Worm (Caenorhabditis elegans) whole organism, young adult: ENCODE data around the gene Y66A7A.4.

Experiments used
- F23B12.7 ChIP-seq: sonication (generic microtip); optimal IDR thresholded peaks from 2 replicates; lab custom pipeline; 2017; ENCODE audit warnings: missing genetic modification characterization, mild to moderate bottlenecking, missing compliant biosample characterization, antibody characterized with exemption, moderate library complexity; ENCODE audit not compliant: insufficient read depth
- F33H1.4 ChIP-seq: fragments of 200-800 bp; sonication (Bioruptor generic); IDR thresholded peaks from 2 replicates; pipeline ENCODE4 v1.3.6; 2022; ENCODE audit warnings: missing genetic modification reagents, missing genetic modification characterization, missing compliant biosample characterization
- F49E8.2 ChIP-seq: sonication (generic microtip); optimal IDR thresholded peaks from 3 replicates; lab custom pipeline; 2017; ENCODE audit warnings: missing genetic modification characterization, mild to moderate bottlenecking, missing compliant biosample characterization, antibody characterized with exemption, moderate library complexity; ENCODE audit not compliant: insufficient read depth
- F57C9.4 ChIP-seq: sonication (generic microtip); optimal IDR thresholded peaks from 2 replicates; lab custom pipeline; 2017; ENCODE audit warnings: mild to moderate bottlenecking, missing genetic modification characterization, missing compliant biosample characterization
- K11D2.4 ChIP-seq: fragments of 200-800 bp; sonication (Bioruptor generic); IDR thresholded peaks from 2 replicates; pipeline ENCODE4 v1.3.6; 2022; ENCODE audit warnings: missing genetic modification reagents, missing genetic modification characterization, missing compliant biosample characterization
- T07F8.4 ChIP-seq: sonication (generic microtip); optimal IDR thresholded peaks from 2 replicates; lab custom pipeline; 2016; ENCODE audit warnings: mild to moderate bottlenecking, missing genetic modification characterization, moderate library complexity, missing compliant biosample characterization
- Y53F4B.3 ChIP-seq: fragments of 200-800 bp; sonication (Bioruptor generic); IDR thresholded peaks from 2 replicates; pipeline ENCODE4 v1.3.6; 2022; ENCODE audit warnings: missing genetic modification reagents, missing genetic modification characterization, missing compliant biosample characterization
- Y53G8AR.9 ChIP-seq: fragments of 200-800 bp; sonication (Bioruptor generic); conservative IDR thresholded peaks from 2 replicates; pipeline ENCODE4 v1.3.6; 2022; ENCODE audit warnings: missing genetic modification reagents, missing genetic modification characterization, missing compliant biosample characterization
- Y67H2A.10 ChIP-seq: fragments of 200-800 bp; sonication (Bioruptor generic); conservative IDR thresholded peaks from 2 replicates; pipeline ENCODE4 v1.3.6; 2022; ENCODE audit warnings: missing genetic modification reagents, missing genetic modification characterization, missing compliant biosample characterization
- Y79H2A.3 ChIP-seq: fragments of 200-800 bp; sonication (Bioruptor generic); conservative IDR thresholded peaks from 2 replicates; pipeline ENCODE4 v1.3.6; 2022; ENCODE audit warnings: missing genetic modification reagents, missing genetic modification characterization, missing compliant biosample characterization
- akir-1 ChIP-seq: fragments of 200-800 bp; sonication (Bioruptor generic); optimal IDR thresholded peaks from 2 replicates; lab custom pipeline; 2018; ENCODE audit warnings: mild to moderate bottlenecking, missing genetic modification characterization, moderate library complexity, missing compliant biosample characterization
- aptf-3 ChIP-seq: fragments of 200-800 bp; sonication (Bioruptor generic); IDR thresholded peaks from 2 replicates; pipeline ENCODE4 v1.3.6; 2022; ENCODE audit warnings: missing genetic modification characterization, missing compliant biosample characterization
- attf-5 ChIP-seq: fragments of 200-800 bp; sonication (Bioruptor generic); optimal IDR thresholded peaks from 2 replicates; lab custom pipeline; 2018; ENCODE audit warnings: mild to moderate bottlenecking, missing genetic modification characterization, missing compliant biosample characterization
- bed-1 ChIP-seq: fragments of 200-800 bp; sonication (Bioruptor generic); IDR thresholded peaks from 2 replicates; pipeline ENCODE4 v1.3.6; 2022; ENCODE audit warnings: missing genetic modification reagents, missing genetic modification characterization, missing compliant biosample characterization
- ccch-3 ChIP-seq: fragments of 200-800 bp; sonication (Bioruptor generic); optimal IDR thresholded peaks from 2 replicates; lab custom pipeline; 2018; ENCODE audit warnings: mild to moderate bottlenecking, missing genetic modification characterization, missing compliant biosample characterization
- ceh-79 ChIP-seq: sonication (generic microtip); optimal IDR thresholded peaks from 2 replicates; lab custom pipeline; 2017; ENCODE audit warnings: mild to moderate bottlenecking, missing genetic modification characterization, missing compliant biosample characterization
- die-1 ChIP-seq: sonication (generic microtip); optimal IDR thresholded peaks from 2 replicates; lab custom pipeline; 2016; ENCODE audit warnings: missing genotype, mild to moderate bottlenecking, missing genetic modification characterization, missing compliant biosample characterization
- efl-1 ChIP-seq: fragments of 150-350 bp; optimal IDR thresholded peaks from 2 replicates; lab custom pipeline; 2014; ENCODE audit warnings: missing biosample characterization, missing genetic modification reagents, missing genetic modification characterization
- egl-44 ChIP-seq: fragments of 200-800 bp; sonication (Bioruptor generic); IDR thresholded peaks from 2 replicates; pipeline ENCODE4 v1.3.6; 2022; ENCODE audit warnings: missing genetic modification reagents, missing genetic modification characterization, missing compliant biosample characterization
- hlh-26 ChIP-seq: fragments of 200-800 bp; sonication (Bioruptor generic); conservative IDR thresholded peaks from 2 replicates; pipeline ENCODE4 v1.3.6; 2022; ENCODE audit warnings: missing genetic modification reagents, missing genetic modification characterization, missing compliant biosample characterization
- lag-1 ChIP-seq: fragments of 200-800 bp; sonication (Bioruptor generic); IDR thresholded peaks from 2 replicates; pipeline ENCODE4 v1.3.6; 2022; ENCODE audit warnings: missing genetic modification reagents, missing genetic modification characterization, missing compliant biosample characterization
- let-526 ChIP-seq: fragments of 200-800 bp; sonication (Bioruptor generic); IDR thresholded peaks from 2 replicates; pipeline ENCODE4 v1.3.6; 2022; ENCODE audit warnings: missing genetic modification reagents, missing genetic modification characterization, missing compliant biosample characterization
- lin-26 ChIP-seq: fragments of 200-800 bp; sonication (Bioruptor generic); IDR thresholded peaks from 2 replicates; pipeline ENCODE4 v1.3.6; 2022; ENCODE audit warnings: missing genetic modification reagents, missing genetic modification characterization, missing compliant biosample characterization
- madf-3 ChIP-seq: fragments of 200-800 bp; sonication (Bioruptor generic); IDR thresholded peaks from 2 replicates; pipeline ENCODE4 v1.3.6; 2022; ENCODE audit warnings: missing genetic modification reagents, missing genetic modification characterization, missing compliant biosample characterization
- mxl-1 ChIP-seq: sonication (generic microtip); optimal IDR thresholded peaks from 2 replicates; lab custom pipeline; 2016; ENCODE audit warnings: missing genetic modification characterization, missing compliant biosample characterization
- nfyb-1 ChIP-seq: fragments of 200-800 bp; sonication (Bioruptor generic); IDR thresholded peaks from 2 replicates; pipeline ENCODE4 v1.3.6; 2022; ENCODE audit warnings: missing genetic modification reagents, missing genetic modification characterization, missing compliant biosample characterization
- pha-4 ChIP-seq: fragments of 150-350 bp; sonication (generic microtip); optimal IDR thresholded peaks from 2 replicates; lab custom pipeline; 2014; ENCODE audit warnings: missing biosample characterization, missing genetic modification reagents, missing genetic modification characterization
- repo-1 ChIP-seq: sonication (generic microtip); optimal IDR thresholded peaks from 2 replicates; lab custom pipeline; 2017; ENCODE audit warnings: mild to moderate bottlenecking, missing genetic modification characterization, missing compliant biosample characterization
- sea-2 ChIP-seq: fragments of 200-800 bp; sonication (Bioruptor generic); IDR thresholded peaks from 2 replicates; pipeline ENCODE4 v1.3.6; 2022; ENCODE audit warnings: missing genetic modification characterization, missing compliant biosample characterization
- snpc-4 ChIP-seq, 5 experiments: fragments of 150-350 bp in 1 of 5; sonication (generic microtip) in 4 of 5; optimal IDR thresholded peaks; 2 replicates each; lab custom pipeline; 2014 to 2018; ENCODE audit warnings: missing genetic modification characterization in 5 of 5, missing biosample characterization in 3 of 5, antibody characterized with exemption in 2 of 5, mild to moderate bottlenecking in 2 of 5, missing compliant biosample characterization in 2 of 5, missing genotype in 2 of 5, moderate library complexity in 2 of 5, missing genetic modification reagents in 1 of 5
- tbp1 ChIP-seq: fragments of 200-800 bp; sonication (Bioruptor generic); optimal IDR thresholded peaks from 2 replicates; lab custom pipeline; 2018; ENCODE audit warnings: mild to moderate bottlenecking, missing genetic modification characterization, missing compliant biosample characterization
- unc-62 ChIP-seq: fragments of 150-350 bp; optimal IDR thresholded peaks from 2 replicates; lab custom pipeline; 2014; ENCODE audit warnings: missing biosample characterization, missing genetic modification reagents, missing genetic modification characterization
- zim-3 ChIP-seq: sonication (generic microtip); optimal IDR thresholded peaks from 2 replicates; lab custom pipeline; 2017; ENCODE audit warnings: mild to moderate bottlenecking, missing genetic modification characterization, moderate library complexity, missing compliant biosample characterization
- ztf-25 ChIP-seq: fragments of 200-800 bp; sonication (Bioruptor generic); IDR thresholded peaks from 2 replicates; pipeline ENCODE4 v1.3.6; 2022; ENCODE audit warnings: missing genetic modification reagents, missing genetic modification characterization, missing compliant biosample characterization

Y66A7A.4 gene

DNA sequence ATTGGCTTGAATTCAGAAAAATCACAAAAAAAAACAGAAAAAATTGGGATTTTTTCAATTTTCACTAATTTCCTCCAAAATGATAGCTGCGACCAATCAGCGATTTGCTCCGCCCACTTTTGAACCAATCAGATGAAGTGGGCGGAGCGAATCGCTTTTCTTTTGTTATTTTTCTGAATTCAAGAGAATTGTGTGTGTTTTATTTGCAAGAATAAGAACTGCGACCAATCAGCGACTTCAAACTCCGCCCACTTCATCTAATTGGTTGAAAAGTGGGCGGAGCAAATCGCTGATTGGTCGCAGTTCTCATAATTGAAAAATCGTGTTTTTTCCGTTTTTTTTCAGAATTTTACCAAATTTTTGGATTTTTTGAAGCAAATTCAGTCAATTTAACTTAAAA is 29.8 kb upstream of the Y66A7A.4 start:
- TF ChIP-seq Y67H2A.10 (GFP tag; lab: Robert Waterston, UW), result no peak
- no peak for TF ChIP-seq T07F8.4 (tag; lab: Kevin White, UChicago)
- no peak for TF ChIP-seq bed-1
- no peak for TF ChIP-seq K11D2.4 (GFP tag; lab: Robert Waterston, UW)
- TF ChIP-seq nfyb-1 (GFP tag; lab: Robert Waterston, UW), result peak; percentile 64; the same call in 1 of the 2 replicates
- no peak for TF ChIP-seq akir-1 (GFP tag; lab: Kevin White, UChicago)
- TF ChIP-seq F23B12.7 (tag; lab: Kevin White, UChicago), result no peak

DNA sequence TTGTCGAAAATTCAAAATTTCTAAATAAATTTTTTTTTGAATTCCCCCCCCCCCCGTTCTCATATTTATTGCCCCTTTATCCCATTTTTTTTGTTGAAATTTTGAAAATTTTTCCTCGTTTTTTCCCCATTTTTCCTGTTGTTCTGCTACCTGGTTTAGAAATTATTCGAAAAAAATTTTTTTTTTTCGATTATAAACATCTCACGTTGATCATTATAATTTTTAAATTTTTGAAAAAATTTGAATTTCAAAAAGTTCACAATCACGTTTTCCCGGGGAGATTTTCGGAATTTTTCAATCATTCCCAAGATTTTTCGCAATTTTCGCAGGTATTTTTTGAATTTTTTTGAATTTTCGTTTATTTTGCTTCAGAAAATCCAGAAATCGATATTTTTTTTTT is 23.5 kb upstream of the Y66A7A.4 start, which contains the start of gene Y66D12A.3:
TSS of gene Y66D12A.3 (plus strand) at position 301 of the 400 bp plus-strand sequence.
- TF ChIP-seq Y53F4B.3 (GFP tag; lab: Robert Waterston, UW), result no peak
- TF ChIP-seq ceh-79 (tag; lab: Kevin White, UChicago), result no peak
- no peak for TF ChIP-seq aptf-3 (GFP tag; lab: Robert Waterston, UW)
- no peak for TF ChIP-seq tbp1 (GFP tag; lab: Kevin White, UChicago)
- no peak for TF ChIP-seq hlh-26 (GFP tag; lab: Robert Waterston, UW)
- TF ChIP-seq zim-3 (tag; lab: Kevin White, UChicago), result no peak
- no peak for TF ChIP-seq efl-1 (GFP tag; lab: Kevin White, UChicago)
- no peak for TF ChIP-seq F23B12.7 (tag; lab: Kevin White, UChicago)
- no peak for TF ChIP-seq mxl-1 (tag; lab: Kevin White, UChicago)
- TF ChIP-seq egl-44 (GFP tag; lab: Robert Waterston, UW), result no peak
- TF ChIP-seq snpc-4 (GFP tag; optimal IDR thresholded peaks at IDR 0.05; lab: Kevin White, UChicago), result no peak
- no peak for TF ChIP-seq snpc-4 (tag; optimal IDR thresholded peaks at IDR 0.05; lab: Kevin White, UChicago)
- no peak for TF ChIP-seq Y79H2A.3
- TF ChIP-seq lag-1 (GFP tag; lab: Robert Waterston, UW), result no peak
- no peak for TF ChIP-seq nfyb-1 (GFP tag; lab: Robert Waterston, UW)
- no peak for TF ChIP-seq pha-4 (tag; lab: Kevin White, UChicago)
- TF ChIP-seq sea-2 (GFP tag; lab: Robert Waterston, UW), result no peak
- TF ChIP-seq Y53G8AR.9 (GFP tag; lab: Robert Waterston, UW), result no peak
- TF ChIP-seq lin-26 (GFP tag; lab: Robert Waterston, UW), result no peak
- TF ChIP-seq repo-1 (tag; lab: Kevin White, UChicago), result no peak

DNA sequence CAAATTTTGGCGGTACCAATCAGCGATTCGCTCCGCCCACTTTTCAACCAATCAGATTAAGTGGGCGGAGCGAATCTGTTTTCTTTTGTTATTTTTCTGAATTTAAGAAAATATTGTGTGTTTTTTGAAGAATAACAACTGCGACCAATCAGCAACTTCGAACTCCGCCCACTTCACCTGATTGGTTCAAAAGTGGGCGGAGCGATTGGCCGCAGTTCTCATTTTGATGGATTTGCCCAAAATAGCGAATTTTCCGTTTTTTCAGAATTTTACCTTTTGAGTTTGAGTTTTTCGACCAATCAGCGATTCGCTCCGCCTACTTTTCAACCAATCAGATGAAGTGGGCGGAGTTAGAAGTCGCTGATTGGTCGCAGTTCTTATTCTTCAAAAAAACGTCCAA is 23.1 kb upstream of the Y66A7A.4 start:
- TF ChIP-seq aptf-3 (GFP tag; lab: Robert Waterston, UW) (no peak), madf-3 (GFP tag; lab: Robert Waterston, UW) (no peak), Y53G8AR.9 (GFP tag; lab: Robert Waterston, UW) (no peak), F23B12.7 (tag; lab: Kevin White, UChicago) (no peak), F49E8.2 (tag; lab: Kevin White, UChicago) (no peak), hlh-26 (GFP tag; lab: Robert Waterston, UW) (no peak), ztf-25 (GFP tag; lab: Robert Waterston, UW) (no peak), die-1 (no peak), let-526 (GFP tag; lab: Robert Waterston, UW) (no peak), attf-5 (GFP tag; lab: Kevin White, UChicago) (no peak), F57C9.4 (tag; lab: Kevin White, UChicago) (no peak), unc-62 (no peak), ccch-3 (no peak), F33H1.4 (GFP tag; lab: Robert Waterston, UW) (no peak)
